Worm (Caenorhabditis elegans) whole organism, mixed stage, embryonic: ENCODE results near the gene srh-177.
"Not testable (repeated sequence)": the region's sequence is repeated elsewhere in the genome, so short reads cannot be mapped to it uniquely, and the experiment has no call there.

Experiments
- ceh-43 ChIP-seq: fragments of 200-800 bp; sonication (Bioruptor generic); optimal IDR thresholded peaks from 2 replicates; lab custom pipeline; 2018; ENCODE audit warnings: mild to moderate bottlenecking, missing genetic modification characterization, moderate library complexity, missing compliant biosample characterization
- ceh-83 ChIP-seq: fragments of 200-800 bp; sonication (Bioruptor generic); optimal IDR thresholded peaks from 2 replicates; lab custom pipeline; 2018; ENCODE audit warnings: mild to moderate bottlenecking, missing genetic modification characterization, missing compliant biosample characterization
- flh-1 ChIP-seq: fragments of 200-800 bp; sonication (Bioruptor generic); optimal IDR thresholded peaks from 2 replicates; lab custom pipeline; 2018; ENCODE audit warnings: mild to moderate bottlenecking, missing genetic modification characterization, moderate library complexity, missing compliant biosample characterization
- mep-1 ChIP-seq: fragments of 150-350 bp; optimal IDR thresholded peaks from 2 replicates; lab custom pipeline; 2017; ENCODE audit warnings: missing biosample characterization, missing genetic modification reagents, missing genetic modification characterization, inconsistent platforms
- nhr-12 ChIP-seq: fragments of 150-350 bp; optimal IDR thresholded peaks from 2 replicates; lab custom pipeline; 2014; ENCODE audit warnings: missing biosample characterization, missing genetic modification characterization
- ztf-11 ChIP-seq: fragments of 150-350 bp; optimal IDR thresholded peaks from 2 replicates; lab custom pipeline; 2014; ENCODE audit warnings: missing biosample characterization, missing genetic modification characterization

- not testable (repeated sequence) for TF ChIP-seq flh-1 (GFP tag; lab: Kevin White, UChicago); nhr-12 (tag; lab: Kevin White, UChicago); ceh-43; ceh-83 (GFP tag; lab: Kevin White, UChicago); mep-1; ztf-11
Measured at ce11 chrV:20369153-20369552, at the start of gene srh-177.
